Fruit fly (Drosophila melanogaster) whole organism, wandering third instar larva: ENCODE results near the gene CG5399.

Experiments
- Abd-B ChIP-seq: fragments of >200 bp; optimal IDR thresholded peaks from 2 replicates; lab custom pipeline; 2017; ENCODE audit warnings: missing biosample characterization, missing genetic modification characterization
- CG32264 ChIP-seq: fragments of 200-800 bp; sonication (Bioruptor generic); optimal IDR thresholded peaks from 2 replicates; lab custom pipeline; 2016; ENCODE audit warnings: missing biosample characterization, missing genetic modification characterization
- CG9705 ChIP-seq: fragments of 200-800 bp; sonication (Bioruptor generic); optimal IDR thresholded peaks from 2 replicates; lab custom pipeline; 2018; ENCODE audit warnings: missing biosample characterization, mild to moderate bottlenecking, missing genetic modification characterization
- CrebA ChIP-seq: fragments of 200-800 bp; sonication (Bioruptor generic); optimal IDR thresholded peaks from 2 replicates; lab custom pipeline; 2016; ENCODE audit warnings: missing biosample characterization, mild to moderate bottlenecking, missing genetic modification characterization, borderline replicate concordance
- Dfd ChIP-seq: fragments of >200 bp; optimal IDR thresholded peaks from 2 replicates; lab custom pipeline; 2017; ENCODE audit warnings: missing biosample characterization, missing genetic modification characterization
- Dif ChIP-seq: fragments of 200-275, 200-300 bp; sonication (Bioruptor generic); optimal IDR thresholded peaks from 2 replicates; lab custom pipeline; 2018; ENCODE audit warnings: missing biosample characterization, missing genetic modification characterization; ENCODE audit not compliant: partially characterized antibody
- HLH106 ChIP-seq: fragments of 200-800 bp; optimal IDR thresholded peaks from 3 replicates; lab custom pipeline; 2019; ENCODE audit warnings: missing biosample characterization, mild to moderate bottlenecking, missing genetic modification characterization, moderate library complexity
- Hnf4 ChIP-seq: fragments of 200-800 bp; sonication (Bioruptor generic); optimal IDR thresholded peaks from 2 replicates; lab custom pipeline; 2016; ENCODE audit warnings: missing biosample characterization, mild to moderate bottlenecking, missing genetic modification characterization
- Hr83 ChIP-seq: fragments of 200-300 bp; sonication (Bioruptor generic); optimal IDR thresholded peaks from 2 replicates; lab custom pipeline; 2016; ENCODE audit warnings: missing biosample characterization, mild to moderate bottlenecking, missing genetic modification characterization, moderate library complexity; ENCODE audit not compliant: poor library complexity, severe bottlenecking
- Jra ChIP-seq: sonication (Bioruptor generic); optimal IDR thresholded peaks from 2 replicates; lab custom pipeline; 2016; ENCODE audit warnings: missing biosample characterization, missing genetic modification characterization
- Myc ChIP-seq: fragments of >200 bp; optimal IDR thresholded peaks from 2 replicates; lab custom pipeline; 2017
- N ChIP-seq: fragments of >200 bp; optimal IDR thresholded peaks from 2 replicates; lab custom pipeline; 2018; ENCODE audit warnings: missing biosample characterization, missing external identifiers, missing genetic modification characterization
- OdsH ChIP-seq: fragments of 200-800 bp; sonication (Bioruptor generic); optimal IDR thresholded peaks from 2 replicates; lab custom pipeline; 2016; ENCODE audit warnings: missing biosample characterization, mild to moderate bottlenecking, missing genetic modification characterization
- Rel ChIP-seq, 2 experiments: fragments of 200-800 bp; sonication (Bioruptor generic) in 1 of 2; optimal IDR thresholded peaks; 2 replicates in 1 of 2; 3 replicates in 1 of 2; lab custom pipeline; 2016 to 2019; ENCODE audit warnings: mild to moderate bottlenecking in 2 of 2, missing biosample characterization in 2 of 2, missing genetic modification characterization in 2 of 2, moderate library complexity in 1 of 2
- Sp1 ChIP-seq: fragments of 200-800 bp; sonication (Bioruptor generic); optimal IDR thresholded peaks from 3 replicates; lab custom pipeline; 2019; ENCODE audit warnings: missing biosample characterization, mild to moderate bottlenecking, missing genetic modification characterization, moderate library complexity
- Vsx2 ChIP-seq: fragments of 200-300, 225-300 bp; sonication (Bioruptor generic); optimal IDR thresholded peaks from 2 replicates; lab custom pipeline; 2018; ENCODE audit warnings: missing biosample characterization, missing genetic modification characterization; ENCODE audit not compliant: partially characterized antibody
- brk ChIP-seq: fragments of 200-800 bp; sonication (Bioruptor generic); optimal IDR thresholded peaks from 2 replicates; lab custom pipeline; 2016; ENCODE audit warnings: missing biosample characterization, mild to moderate bottlenecking, missing genetic modification characterization
- dmrt93B ChIP-seq: fragments of 200-800 bp; sonication (Bioruptor generic); optimal IDR thresholded peaks from 2 replicates; lab custom pipeline; 2018; ENCODE audit warnings: missing biosample characterization, mild to moderate bottlenecking, missing genetic modification characterization
- dsf ChIP-seq: sonication (Bioruptor generic); optimal IDR thresholded peaks from 2 replicates; lab custom pipeline; 2016; ENCODE audit warnings: missing biosample characterization, missing genetic modification characterization, borderline replicate concordance
- ey ChIP-seq: fragments of 200-800 bp; sonication (Bioruptor generic); optimal IDR thresholded peaks from 2 replicates; lab custom pipeline; 2016; ENCODE audit warnings: missing biosample characterization, missing genetic modification characterization
- foxo ChIP-seq, 2 experiments: fragments of 200-800 bp; sonication (Bioruptor generic); optimal IDR thresholded peaks; 2 replicates in 1 of 2; 3 replicates in 1 of 2; lab custom pipeline; 2016 to 2017; ENCODE audit warnings: missing biosample characterization in 2 of 2, missing genetic modification characterization in 2 of 2
- fru ChIP-seq: fragments of 200-800 bp; sonication (Bioruptor generic); optimal IDR thresholded peaks from 3 replicates; lab custom pipeline; 2016; ENCODE audit warnings: missing biosample characterization, mild to moderate bottlenecking, missing genetic modification characterization
- h ChIP-seq: fragments of 200-800 bp; sonication (Bioruptor generic); optimal IDR thresholded peaks from 3 replicates; lab custom pipeline; 2016; ENCODE audit warnings: missing biosample characterization, mild to moderate bottlenecking, missing genetic modification characterization
- jim ChIP-seq: fragments of 175-275, 200-325 bp; sonication (Bioruptor generic); optimal IDR thresholded peaks from 2 replicates; lab custom pipeline; 2016; ENCODE audit warnings: missing biosample characterization, mild to moderate bottlenecking, missing genetic modification characterization
- lola ChIP-seq: fragments of >200 bp; optimal IDR thresholded peaks from 2 replicates; lab custom pipeline; 2017; ENCODE audit warnings: missing biosample characterization, missing genetic modification characterization
- pan ChIP-seq: fragments of >200 bp; optimal IDR thresholded peaks from 2 replicates; lab custom pipeline; 2017
- psq ChIP-seq: fragments of 200-800 bp; sonication (Bioruptor generic); optimal IDR thresholded peaks from 3 replicates; lab custom pipeline; 2017; ENCODE audit warnings: missing biosample characterization, mild to moderate bottlenecking, missing genetic modification characterization, moderate library complexity
- rgr ChIP-seq: fragments of 200-800 bp; sonication (Bioruptor generic); optimal IDR thresholded peaks from 3 replicates; lab custom pipeline; 2016; ENCODE audit warnings: missing biosample characterization, mild to moderate bottlenecking, missing genetic modification characterization
- sage ChIP-seq: fragments of 200-800 bp; sonication (Bioruptor generic); optimal IDR thresholded peaks from 2 replicates; lab custom pipeline; 2016; ENCODE audit warnings: missing biosample characterization, mild to moderate bottlenecking, missing genetic modification characterization
- sv ChIP-seq: fragments of 200-800 bp; sonication (Bioruptor generic); optimal IDR thresholded peaks from 3 replicates; lab custom pipeline; 2016; ENCODE audit warnings: missing biosample characterization, missing genetic modification characterization
- tai ChIP-seq: sonication (Bioruptor generic); optimal IDR thresholded peaks from 2 replicates; lab custom pipeline; 2016; ENCODE audit warnings: missing biosample characterization, missing genetic modification characterization
- usp ChIP-seq: fragments of >200 bp; optimal IDR thresholded peaks from 2 replicates; lab custom pipeline; 2017; ENCODE audit warnings: missing biosample characterization, missing genetic modification characterization
- woc ChIP-seq: sonication (Bioruptor generic); optimal IDR thresholded peaks from 2 replicates; lab custom pipeline; 2016; ENCODE audit warnings: missing biosample characterization, mild to moderate bottlenecking, missing genetic modification characterization

Gene CG5399

dm6 chr3R:15680666-15681065 is 14.4 kb upstream of the CG5399 start:
- TF ChIP-seq brk (no peak), fru (GFP tag; lab: Kevin White, UChicago) (no peak), Abd-B (GFP tag; lab: Kevin White, UChicago) (no peak), tai (GFP tag; lab: Kevin White, UChicago) (no peak), OdsH (GFP tag; lab: Kevin White, UChicago) (no peak), dsf (GFP tag; lab: Kevin White, UChicago) (no peak), Hr83 (GFP tag; lab: Kevin White, UChicago) (no peak), Dif (no peak), ey (no peak), h (GFP tag; lab: Kevin White, UChicago) (no peak), CrebA (GFP tag; lab: Kevin White, UChicago) (no peak), N (no peak), sv (no peak), CG9705 (no peak), dmrt93B (GFP tag; lab: Kevin White, UChicago) (no peak), jim (GFP tag; lab: Kevin White, UChicago) (no peak), pan (lab: Kevin White, UChicago) (no peak), Rel (GFP tag; optimal IDR thresholded peaks at IDR 0.05; lab: Kevin White, UChicago) (no peak), Rel (tag; optimal IDR thresholded peaks at IDR 0.05; lab: Kevin White, UChicago) (no peak), Jra (GFP tag; lab: Kevin White, UChicago) (no peak)

DNA sequence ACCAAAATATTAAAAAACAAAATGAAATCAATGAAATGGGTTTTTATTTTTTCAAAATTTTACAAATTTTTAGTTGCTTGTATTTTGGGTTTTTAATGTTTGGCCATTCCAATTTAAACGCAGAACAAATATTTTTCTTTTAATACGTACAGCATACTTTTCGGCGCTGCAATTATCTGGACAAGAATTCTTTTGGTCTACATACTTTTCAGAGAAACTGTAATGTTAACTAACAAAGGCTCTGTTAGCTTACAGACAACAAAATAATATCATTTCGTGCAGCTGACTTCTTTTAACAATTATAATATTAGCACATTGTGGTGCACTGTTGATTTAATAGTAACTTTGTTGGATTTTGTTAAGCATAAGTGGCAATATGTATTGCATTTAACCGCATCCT is 6.6 kb upstream of the CG5399 start:
- TF ChIP-seq Dif (peak; percentile 18), Myc (lab: Kevin White, UChicago) (peak; percentile 46), Abd-B (GFP tag; lab: Kevin White, UChicago) (no peak), N (peak; percentile 2)

DNA sequence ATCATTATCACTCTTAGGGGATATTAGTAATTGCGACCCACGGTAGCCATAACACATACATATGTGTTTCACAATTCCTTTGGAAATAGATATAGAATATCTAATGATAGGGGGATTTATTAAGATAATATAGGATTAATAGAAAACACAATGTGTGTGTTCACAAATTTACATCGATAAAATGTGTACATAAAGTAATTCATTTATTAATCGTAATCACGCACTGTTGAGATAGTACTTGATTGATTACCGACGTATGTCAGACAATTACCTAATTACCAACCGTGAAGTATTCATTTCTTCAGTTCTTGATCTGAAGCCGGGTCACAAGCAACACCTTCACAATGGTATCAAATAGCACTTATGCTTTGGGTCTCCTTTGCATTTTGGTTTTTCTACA is 2.3 kb upstream of the CG5399 start, which contains the start of gene CG31446:
TSS of gene CG31446 (plus strand) at position 301 of the 400 bp plus-strand sequence.
- TF ChIP-seq CG32264 (GFP tag; lab: Kevin White, UChicago) (no peak), Vsx2 (GFP tag; lab: Kevin White, UChicago) (no peak), tai (GFP tag; lab: Kevin White, UChicago) (no peak), foxo (GFP tag; optimal IDR thresholded peaks at IDR 0.05; lab: Kevin White, UChicago) (no peak), pan (lab: Kevin White, UChicago) (no peak), psq (no peak), fru (GFP tag; lab: Kevin White, UChicago) (no peak), jim (GFP tag; lab: Kevin White, UChicago) (no peak)

- TF ChIP-seq dmrt93B (GFP tag; lab: Kevin White, UChicago) (no peak), OdsH (GFP tag; lab: Kevin White, UChicago) (no peak), HLH106 (tag; lab: Kevin White, UChicago) (no peak), dsf (GFP tag; lab: Kevin White, UChicago) (no peak), lola (GFP tag; lab: Kevin White, UChicago) (no peak), Hnf4 (GFP tag; lab: Kevin White, UChicago) (no peak), CrebA (GFP tag; lab: Kevin White, UChicago) (no peak), Hr83 (GFP tag; lab: Kevin White, UChicago) (no peak), woc (GFP tag; lab: Kevin White, UChicago) (no peak), CG9705 (no peak), rgr (GFP tag; lab: Kevin White, UChicago) (no peak), Vsx2 (GFP tag; lab: Kevin White, UChicago) (no peak), h (GFP tag; lab: Kevin White, UChicago) (no peak), fru (GFP tag; lab: Kevin White, UChicago) (no peak), ey (no peak)
These were observed 709 bp upstream of the CG5399 start for dm6 chr3R:15694332-15694731.

dm6 chr3R:15696461-15697044 is 1.5 kb downstream of the CG5399 start:
- TF ChIP-seq psq (no peak), Sp1 (no peak), jim (GFP tag; lab: Kevin White, UChicago) (no peak), usp (GFP tag; lab: Kevin White, UChicago) (no peak), sv (no peak), N (no peak), rgr (GFP tag; lab: Kevin White, UChicago) (no peak), sage (no peak), brk (no peak), Abd-B (GFP tag; lab: Kevin White, UChicago) (no peak), tai (GFP tag; lab: Kevin White, UChicago) (no peak), Dfd (GFP tag; lab: Kevin White, UChicago) (no peak), HLH106 (tag; lab: Kevin White, UChicago) (no peak), Dif (no peak), lola (GFP tag; lab: Kevin White, UChicago) (no peak)
